Worm (Caenorhabditis elegans): ENCODE data around the gene C05C8.7.

- TF ChIP-seq B0261.1 (tag; optimal IDR thresholded peaks at IDR 0.05) (no peak), zfh-2 (GFP tag; conservative IDR thresholded peaks at IDR 0.05) (no peak), ztf-26 (tag; optimal IDR thresholded peaks at IDR 0.05) (no peak), T07F8.4 (tag; optimal IDR thresholded peaks at IDR 0.05) (no peak), sea-2 (GFP tag; IDR thresholded peaks at IDR 0.05) (no peak), snpc-4 (GFP tag; optimal IDR thresholded peaks at IDR 0.05) (no peak), snpc-4 (tag; optimal IDR thresholded peaks at IDR 0.05) (no peak), B0336.3 (GFP tag; IDR thresholded peaks at IDR 0.05) (no peak), F39B2.1 (GFP tag; IDR thresholded peaks at IDR 0.05) (no peak), C17E4.6 (GFP tag; IDR thresholded peaks at IDR 0.05) (no peak), F55B11.4 (tag; optimal IDR thresholded peaks at IDR 0.05; ENCODE audit: borderline replicate concordance, insufficient read depth) (no peak), mxl-1 (tag; optimal IDR thresholded peaks at IDR 0.05) (no peak), nfya-1 (tag; optimal IDR thresholded peaks at IDR 0.05; ENCODE audit: borderline replicate concordance, insufficient read depth) (no peak), ztf-25 (GFP tag; IDR thresholded peaks at IDR 0.05) (no peak), dpl-1 (GFP tag; optimal IDR thresholded peaks at IDR 0.05) (no peak)
These were observed 45.5 kb downstream of the C05C8.7 start for ce11 chrV:7201353-7201752.
